Fruit fly (Drosophila melanogaster): Measurements from ENCODE around the gene CG13983.

- TF ChIP-seq Blimp-1 (GFP tag; optimal IDR thresholded peaks at IDR 0.05), result no peak
- TF ChIP-seq ttk (GFP tag; IDR thresholded peaks at IDR 0.05), result no peak
- no peak for TF ChIP-seq usp (GFP tag; optimal IDR thresholded peaks at IDR 0.05)
- no peak for TF ChIP-seq fru (optimal IDR thresholded peaks at IDR 0.05)
- no peak for TF ChIP-seq HLH3B (GFP tag; IDR thresholded peaks at IDR 0.05)
- TF ChIP-seq CG7786 (GFP tag; optimal IDR thresholded peaks at IDR 0.05), result no peak
- TF ChIP-seq Aef1 (GFP tag; IDR thresholded peaks at IDR 0.05), result no peak
- no peak for TF ChIP-seq bcd (GFP tag; optimal IDR thresholded peaks at IDR 0.05)
Measured at dm6 chr2L:6271384-6271783, 7.1 kb upstream of the CG13983 start.

Measured in whole organism, embryonic.